Fruit fly (Drosophila melanogaster): ENCODE measurements around the gene Ugt37E1.

The Ugt37E1 gene

dm6 chr2L:16826872-16827506 is 30.6 kb downstream of the Ugt37E1 start, which contains the start of gene AspRS-m (continued):
- TF ChIP-seq Dref (GFP tag; IDR thresholded peaks at IDR 0.05) (peak; percentile 72), CG6791 (GFP tag; IDR thresholded peaks at IDR 0.05; ENCODE audit: partially characterized antibody) (peak; percentile 87), CG33213 (GFP tag; optimal IDR thresholded peaks at IDR 0.05) (peak; percentile 5), CG13775 (GFP tag; optimal IDR thresholded peaks at IDR 0.05) (peak; percentile 20), CG16813 (GFP tag; IDR thresholded peaks at IDR 0.05; ENCODE audit: partially characterized antibody) (peak; percentile 92), Dip3 (GFP tag; optimal IDR thresholded peaks at IDR 0.05) (no peak), wdn (GFP tag; IDR thresholded peaks at IDR 0.05) (no peak), CG18262 (tag; optimal IDR thresholded peaks at IDR 0.05) (no peak), Hand (GFP tag; optimal IDR thresholded peaks at IDR 0.05) (no peak), CG17186 (GFP tag; optimal IDR thresholded peaks at IDR 0.05) (no peak), CG13424 (tag; optimal IDR thresholded peaks at IDR 0.05) (peak; percentile 42), ind (GFP tag; optimal IDR thresholded peaks at IDR 0.05) (peak; percentile 17), tna (GFP tag; IDR thresholded peaks at IDR 0.05; ENCODE audit: partially characterized antibody) (peak; percentile 77; the same call in 1 of the 2 replicates), E2f2 (GFP tag; IDR thresholded peaks at IDR 0.05) (peak; percentile 43; the same call in 1 of the 2 replicates), trem (tag; optimal IDR thresholded peaks at IDR 0.05) (peak; percentile 35), CG31441 (GFP tag; IDR thresholded peaks at IDR 0.05) (no peak), CG14710 (tag; optimal IDR thresholded peaks at IDR 0.05) (peak; percentile 64), hbn (GFP tag; IDR thresholded peaks at IDR 0.05; ENCODE audit: partially characterized antibody) (peak; percentile 71), Meics (GFP tag; optimal IDR thresholded peaks at IDR 0.05) (peak; percentile 16), bbx (GFP tag; IDR thresholded peaks at IDR 0.05; ENCODE audit: partially characterized antibody) (peak; percentile 89), mld (GFP tag; IDR thresholded peaks at IDR 0.05; ENCODE audit: partially characterized antibody) (peak; percentile 68; the same call in 2 of the 3 replicates), Dll (GFP tag; IDR thresholded peaks at IDR 0.05; ENCODE audit: partially characterized antibody) (peak; percentile 89), CG13287 (GFP tag; IDR thresholded peaks at IDR 0.05; ENCODE audit: partially characterized antibody) (peak; percentile 88)

- TF ChIP-seq bab2 (GFP tag; optimal IDR thresholded peaks at IDR 0.05): no peak
- no peak for TF ChIP-seq Sry-δ (GFP tag; optimal IDR thresholded peaks at IDR 0.05)
- TF ChIP-seq rib (GFP tag; IDR thresholded peaks at IDR 0.05): no peak
- no peak for TF ChIP-seq gro (GFP tag; optimal IDR thresholded peaks at IDR 0.05)
- TF ChIP-seq ap (GFP tag; IDR thresholded peaks at IDR 0.05): no peak
- TF ChIP-seq Rx (GFP tag; IDR thresholded peaks at IDR 0.05): no peak
- TF ChIP-seq Camta (GFP tag; optimal IDR thresholded peaks at IDR 0.05): no peak
- TF ChIP-seq trem (tag; optimal IDR thresholded peaks at IDR 0.05): no peak
- TF ChIP-seq stc (GFP tag; IDR thresholded peaks at IDR 0.05): no peak
- no peak for TF ChIP-seq CG17359 (tag; optimal IDR thresholded peaks at IDR 0.05)
- TF ChIP-seq ken (GFP tag; IDR thresholded peaks at IDR 0.05): no peak
- TF ChIP-seq CG11696 (GFP tag; IDR thresholded peaks at IDR 0.05): no peak
- TF ChIP-seq Dip2 (GFP tag; IDR thresholded peaks at IDR 0.05): no peak
- TF ChIP-seq exex (tag; optimal IDR thresholded peaks at IDR 0.05): no peak
- no peak for TF ChIP-seq toy (GFP tag; IDR thresholded peaks at IDR 0.05)
- no peak for TF ChIP-seq CG2120 (GFP tag; optimal IDR thresholded peaks at IDR 0.05)
Measured at dm6 chr2L:16834402-16834801, 38.0 kb downstream of the Ugt37E1 start, which contains the start of gene CG13282. Gene CG13282 (minus strand): TSS chr2L:16834502.

- TF ChIP-seq CG12769 (tag; optimal IDR thresholded peaks at IDR 0.05) (no peak), Pdp1 (GFP tag; optimal IDR thresholded peaks at IDR 0.05) (peak in 1 of 2 experiments; percentile 5), dan (GFP tag; IDR thresholded peaks at IDR 0.05) (no peak)
Measured at dm6 chr2L:16837158-16837557, 40.8 kb downstream of the Ugt37E1 start, which contains the start of gene Nepl9. Gene Nepl9 (minus strand): TSS chr2L:16837258.

Data from whole organism, embryonic.